Fruit fly (Drosophila melanogaster) whole organism, embryonic: ENCODE measurements around the gene Chrac-16.

Experiments used
- CG12391 ChIP-seq: fragments of 200-800 bp; sonication (Bioruptor generic); optimal IDR thresholded peaks from 3 replicates; lab custom pipeline; 2018; ENCODE audit warnings: missing biosample characterization, mild to moderate bottlenecking, missing genetic modification characterization, moderate library complexity
- CG12659 ChIP-seq: fragments of 200-800 bp; sonication (Bioruptor generic); optimal IDR thresholded peaks from 3 replicates; lab custom pipeline; 2017; ENCODE audit warnings: mild to moderate bottlenecking, missing biosample characterization, missing genetic modification reagents, missing genetic modification characterization
- CG13424 ChIP-seq: fragments of 200-800 bp; sonication (Bioruptor generic); optimal IDR thresholded peaks from 2 replicates; lab custom pipeline; 2019; ENCODE audit warnings: missing biosample characterization, mild to moderate bottlenecking, missing genetic modification characterization, moderate library complexity
- CG13775 ChIP-seq: fragments of 200-800 bp; sonication (Bioruptor generic); optimal IDR thresholded peaks from 3 replicates; lab custom pipeline; 2017; ENCODE audit warnings: missing biosample characterization, mild to moderate bottlenecking, missing genetic modification characterization
- CG15011 ChIP-seq: fragments of 200-800 bp; sonication (Bioruptor generic); optimal IDR thresholded peaks from 3 replicates; lab custom pipeline; 2018; ENCODE audit warnings: missing biosample characterization, mild to moderate bottlenecking, missing genetic modification characterization
- CG17359 ChIP-seq: fragments of 200-800 bp; sonication (Bioruptor generic); optimal IDR thresholded peaks from 3 replicates; lab custom pipeline; 2018; ENCODE audit warnings: missing biosample characterization, mild to moderate bottlenecking, missing genetic modification characterization, moderate library complexity
- CG18262 ChIP-seq: fragments of 200-800 bp; optimal IDR thresholded peaks from 3 replicates; lab custom pipeline; 2019; ENCODE audit warnings: missing biosample characterization, mild to moderate bottlenecking, missing genetic modification characterization, moderate library complexity
- CG2712 ChIP-seq: fragments of 200-800 bp; optimal IDR thresholded peaks from 3 replicates; lab custom pipeline; 2019; ENCODE audit warnings: missing biosample characterization, mild to moderate bottlenecking, missing genetic modification characterization, moderate library complexity
- CG33557 ChIP-seq: fragments of 200-800 bp; sonication (Bioruptor generic); optimal IDR thresholded peaks from 2 replicates; lab custom pipeline; 2019; ENCODE audit warnings: missing biosample characterization, mild to moderate bottlenecking, missing genetic modification characterization, moderate library complexity
- CG4424 ChIP-seq: fragments of 200-800 bp; sonication (Bioruptor generic); optimal IDR thresholded peaks from 3 replicates; lab custom pipeline; 2016; ENCODE audit warnings: missing biosample characterization, missing genetic modification characterization
- CG6175 ChIP-seq: fragments of 200-800 bp; sonication (Bioruptor generic); IDR thresholded peaks from 3 replicates; pipeline ENCODE4 v1.3.6; 2022; ENCODE audit warnings: missing biosample characterization, missing genetic modification characterization
- CG6689 ChIP-seq: fragments of 200-800 bp; sonication (Bioruptor generic); IDR thresholded peaks from 2 replicates; pipeline ENCODE4 v1.3.6; 2022; ENCODE audit warnings: missing biosample characterization, missing genetic modification characterization
- CG7745 ChIP-seq: fragments of 200-800 bp; sonication (Bioruptor generic); optimal IDR thresholded peaks from 2 replicates; lab custom pipeline; 2018; ENCODE audit warnings: missing biosample characterization, mild to moderate bottlenecking, missing genetic modification characterization, moderate library complexity
- CG7839 ChIP-seq: fragments of 200-800 bp; sonication (Bioruptor generic); optimal IDR thresholded peaks from 3 replicates; lab custom pipeline; 2018; ENCODE audit warnings: missing biosample characterization, mild to moderate bottlenecking, missing genetic modification characterization, moderate library complexity
- CG8924 ChIP-seq: fragments of 200-800 bp; optimal IDR thresholded peaks from 3 replicates; lab custom pipeline; 2019; ENCODE audit warnings: missing biosample characterization, mild to moderate bottlenecking, missing genetic modification characterization, moderate library complexity
- CG9727 ChIP-seq: fragments of 200-800 bp; sonication (Bioruptor generic); optimal IDR thresholded peaks from 3 replicates; lab custom pipeline; 2017; ENCODE audit warnings: missing biosample characterization, mild to moderate bottlenecking, missing genetic modification characterization
- CrebB ChIP-seq: fragments of 200-800 bp; sonication (Bioruptor generic); optimal IDR thresholded peaks from 3 replicates; lab custom pipeline; 2018; ENCODE audit warnings: missing biosample characterization, mild to moderate bottlenecking, missing genetic modification characterization
- D ChIP-seq, 2 experiments: fragments of 200-800 bp in 1 of 2; fragments of >200 bp in 1 of 2; sonication (Bioruptor generic) in 1 of 2; optimal IDR thresholded peaks; 2 replicates in 1 of 2; 3 replicates in 1 of 2; lab custom pipeline; 2017; ENCODE audit warnings: mild to moderate bottlenecking in 1 of 2, missing biosample characterization in 1 of 2, missing genetic modification characterization in 1 of 2, missing genetic modification reagents in 1 of 2
- Dad ChIP-seq: fragments of 200-800 bp; sonication (Bioruptor generic); optimal IDR thresholded peaks from 3 replicates; lab custom pipeline; 2016; ENCODE audit warnings: missing biosample characterization, missing genetic modification characterization
- Fer1 ChIP-seq: fragments of 200-800 bp; sonication (Bioruptor generic); optimal IDR thresholded peaks from 2 replicates; lab custom pipeline; 2017; ENCODE audit warnings: missing biosample characterization, mild to moderate bottlenecking, missing genetic modification characterization
- HLH54F ChIP-seq: fragments of 200-800 bp; sonication (Bioruptor generic); optimal IDR thresholded peaks from 3 replicates; lab custom pipeline; 2016; ENCODE audit warnings: missing biosample characterization, missing genetic modification characterization
- Oli ChIP-seq: fragments of 200-800 bp; sonication (Bioruptor generic); optimal IDR thresholded peaks from 2 replicates; lab custom pipeline; 2018; ENCODE audit warnings: missing biosample characterization, mild to moderate bottlenecking, missing genetic modification characterization, moderate library complexity
- Ssrp ChIP-seq: fragments of 200-800 bp; sonication (Bioruptor generic); optimal IDR thresholded peaks from 2 replicates; lab custom pipeline; 2018; ENCODE audit warnings: missing biosample characterization, mild to moderate bottlenecking, missing genetic modification characterization, moderate library complexity
- Xbp1 ChIP-seq: fragments of 200-800 bp; sonication (Bioruptor generic); optimal IDR thresholded peaks from 3 replicates; lab custom pipeline; 2016; ENCODE audit warnings: missing biosample characterization, mild to moderate bottlenecking, missing genetic modification characterization
- amos ChIP-seq: fragments of 200-800 bp; sonication (Bioruptor generic); IDR thresholded peaks from 2 replicates; pipeline ENCODE4 v1.3.6; 2022; ENCODE audit warnings: missing biosample characterization, missing genetic modification characterization; ENCODE audit not compliant: partially characterized antibody
- bowl ChIP-seq: fragments of 200-800 bp; sonication (Bioruptor generic); IDR thresholded peaks from 2 replicates; pipeline ENCODE4 v1.3.6; 2022; ENCODE audit warnings: missing biosample characterization, missing genetic modification characterization
- bsh ChIP-seq, 2 experiments: fragments of 200-800 bp; sonication (Bioruptor generic); optimal IDR thresholded peaks; 2 replicates each; lab custom pipeline; 2017 to 2018; ENCODE audit warnings: mild to moderate bottlenecking in 2 of 2, missing biosample characterization in 2 of 2, missing genetic modification characterization in 2 of 2, moderate library complexity in 1 of 2
- dmrt99B ChIP-seq: fragments of 200-800 bp; sonication (Bioruptor generic); optimal IDR thresholded peaks from 2 replicates; lab custom pipeline; 2018; ENCODE audit warnings: missing biosample characterization, mild to moderate bottlenecking, missing genetic modification characterization, moderate library complexity
- fd96Cb ChIP-seq: fragments of 200-800 bp; sonication (Bioruptor generic); optimal IDR thresholded peaks from 2 replicates; lab custom pipeline; 2018; ENCODE audit warnings: missing biosample characterization, mild to moderate bottlenecking, missing genetic modification characterization, moderate library complexity
- gcm2 ChIP-seq: fragments of 200-800 bp; sonication (Bioruptor generic); optimal IDR thresholded peaks from 2 replicates; lab custom pipeline; 2016; ENCODE audit warnings: missing biosample characterization, missing genetic modification characterization
- jigr1 ChIP-seq: fragments of 200-800 bp; sonication (Bioruptor generic); IDR thresholded peaks from 3 replicates; pipeline ENCODE4 v1.3.6; 2022; ENCODE audit warnings: missing biosample characterization, missing genetic modification characterization
- kni ChIP-seq: fragments of 200-800 bp; sonication (Bioruptor generic); optimal IDR thresholded peaks from 3 replicates; lab custom pipeline; 2017; ENCODE audit warnings: mild to moderate bottlenecking, missing biosample characterization, missing genetic modification reagents, missing genetic modification characterization
- lov ChIP-seq, 2 experiments: fragments of 200-800 bp in 1 of 2; fragments of >200 bp in 1 of 2; sonication (Bioruptor generic) in 1 of 2; IDR thresholded peaks in 1 of 2; optimal IDR thresholded peaks in 1 of 2; 2 replicates in 1 of 2; 3 replicates in 1 of 2; pipeline versions ENCODE4 v1.3.6 to Lab custom; 2017 to 2022; ENCODE audit warnings: missing biosample characterization in 1 of 2, missing genetic modification characterization in 1 of 2
- nau ChIP-seq: fragments of 200-800 bp; sonication (Bioruptor generic); optimal IDR thresholded peaks from 3 replicates; lab custom pipeline; 2017; ENCODE audit warnings: missing biosample characterization, mild to moderate bottlenecking, missing genetic modification characterization, missing genetic modification reagents
- nmo ChIP-seq: fragments of 200-800 bp; sonication (Bioruptor generic); optimal IDR thresholded peaks from 2 replicates; lab custom pipeline; 2018; ENCODE audit warnings: missing biosample characterization, mild to moderate bottlenecking, missing genetic modification characterization, moderate library complexity
- nom ChIP-seq: fragments of 200-800 bp; sonication (Bioruptor generic); optimal IDR thresholded peaks from 2 replicates; lab custom pipeline; 2017; ENCODE audit warnings: missing biosample characterization, missing genetic modification characterization, mild to moderate bottlenecking, moderate library complexity, missing genetic modification reagents
- odd ChIP-seq: fragments of 200-800 bp; sonication (Bioruptor generic); optimal IDR thresholded peaks from 2 replicates; lab custom pipeline; 2017; ENCODE audit warnings: missing biosample characterization, mild to moderate bottlenecking, missing genetic modification characterization
- phol ChIP-seq: fragments of 200-800 bp; sonication (Bioruptor generic); optimal IDR thresholded peaks from 3 replicates; lab custom pipeline; 2018; ENCODE audit warnings: missing biosample characterization, mild to moderate bottlenecking, missing genetic modification characterization, moderate library complexity
- pum ChIP-seq: fragments of 200-800 bp; sonication (Bioruptor generic); optimal IDR thresholded peaks from 2 replicates; lab custom pipeline; 2016; ENCODE audit warnings: missing biosample characterization, missing genetic modification characterization
- salm ChIP-seq: fragments of 200-800 bp; sonication (Bioruptor generic); optimal IDR thresholded peaks from 2 replicates; lab custom pipeline; 2018; ENCODE audit warnings: missing biosample characterization, mild to moderate bottlenecking, missing genetic modification characterization
- tgo ChIP-seq: fragments of 200-800 bp; sonication (Bioruptor generic); IDR thresholded peaks from 3 replicates; pipeline ENCODE4 v1.3.6; 2022; ENCODE audit warnings: missing biosample characterization, missing genetic modification characterization
- tio ChIP-seq: fragments of 200-800 bp; sonication (Bioruptor generic); optimal IDR thresholded peaks from 2 replicates; lab custom pipeline; 2017; ENCODE audit warnings: missing biosample characterization, missing genetic modification characterization, inconsistent platforms
- vnd ChIP-seq: fragments of 200-800 bp; sonication (Bioruptor generic); IDR thresholded peaks from 3 replicates; pipeline ENCODE4 v1.3.6; 2022; ENCODE audit warnings: missing biosample characterization, missing genetic modification characterization; ENCODE audit not compliant: partially characterized antibody
- wdn ChIP-seq: fragments of 200-800 bp; sonication (Bioruptor generic); IDR thresholded peaks from 2 replicates; pipeline ENCODE4 v1.3.6; 2022; ENCODE audit warnings: missing biosample characterization, missing genetic modification characterization
- wor ChIP-seq: fragments of 200-800 bp; sonication (Bioruptor generic); IDR thresholded peaks from 2 replicates; pipeline ENCODE4 v1.3.6; 2022; ENCODE audit warnings: missing biosample characterization, missing genetic modification characterization

Gene Chrac-16

dm6 chrX:12006678-12007441, 10.9 kb downstream of the Chrac-16 start, which contains the start of gene CG1806 (continued):
- TF ChIP-seq kni (GFP tag; lab: Kevin White, UChicago) (peak; percentile 18), lov (optimal IDR thresholded peaks at IDR 0.05; lab: Kevin White, UChicago) (no peak), lov (GFP tag; IDR thresholded peaks at IDR 0.05; lab: Robert Waterston, UW) (0 out of 3 replicates have a peak, but pooled peaks have one; percentile 43), CG18262 (no peak), Dad (GFP tag; lab: Kevin White, UChicago) (no peak), CG15011 (no peak), CG9727 (GFP tag; lab: Kevin White, UChicago) (no peak), nau (GFP tag; lab: Kevin White, UChicago) (peak; percentile 0), CG33557 (GFP tag; lab: Kevin White, UChicago) (no peak), CG7745 (tag; lab: Kevin White, UChicago) (no peak)
- TF ChIP-seq, all 482 proteins: peak for 68

dm6 chrX:12004395-12004768, 13.4 kb downstream of the Chrac-16 start:
- 0 out of 3 replicates have a peak, but pooled peaks have one; percentile 6 for TF ChIP-seq tgo (GFP tag; lab: Robert Waterston, UW)
- peak; percentile 41 for TF ChIP-seq CG7839
- no peak for TF ChIP-seq HLH54F (GFP tag; lab: Kevin White, UChicago)
- peak; percentile 15 for TF ChIP-seq Xbp1 (GFP tag; lab: Kevin White, UChicago)
- peak; percentile 53 for TF ChIP-seq phol (tag; lab: Kevin White, UChicago)
- TF ChIP-seq CrebB (tag; lab: Kevin White, UChicago), result no peak
- peak; percentile 10 for TF ChIP-seq CG17359 (tag; lab: Kevin White, UChicago)
- peak; percentile 25 for TF ChIP-seq CG9727 (GFP tag; lab: Kevin White, UChicago)
- no peak for TF ChIP-seq gcm2 (GFP tag; lab: Kevin White, UChicago)
- TF ChIP-seq bowl (GFP tag; lab: Robert Waterston, UW), result no peak
- TF ChIP-seq fd96Cb (tag; lab: Kevin White, UChicago), result peak; percentile 1
- TF ChIP-seq nom (GFP tag; lab: Kevin White, UChicago), result no peak
- no peak for TF ChIP-seq vnd (GFP tag; lab: Robert Waterston, UW)
- TF ChIP-seq CG6689, result peak; percentile 11; the same call in 1 of the 2 replicates
- TF ChIP-seq nmo (GFP tag; lab: Kevin White, UChicago), result peak; percentile 65
- TF ChIP-seq CG12659 (GFP tag; lab: Kevin White, UChicago), result peak; percentile 50
- no peak for TF ChIP-seq D (optimal IDR thresholded peaks at IDR 0.05; lab: Kevin White, UChicago)
- peak; percentile 10 for TF ChIP-seq D (GFP tag; optimal IDR thresholded peaks at IDR 0.05; lab: Kevin White, UChicago)
- TF ChIP-seq CG12391, result peak; percentile 9
- peak; percentile 26 for TF ChIP-seq CG8924 (tag; lab: Kevin White, UChicago)
- TF ChIP-seq CG18262, result peak; percentile 54
- peak; percentile 3 for TF ChIP-seq CG13775
- TF ChIP-seq amos (GFP tag; lab: Robert Waterston, UW), result no peak
- peak; percentile 17 for TF ChIP-seq tio (GFP tag; lab: Kevin White, UChicago)
- TF ChIP-seq CG4424 (GFP tag; lab: Kevin White, UChicago), result peak; percentile 0
- no peak for TF ChIP-seq pum (GFP tag; lab: Kevin White, UChicago)
- peak; percentile 44 for TF ChIP-seq odd (GFP tag; lab: Kevin White, UChicago)
- peak; percentile 58 for TF ChIP-seq Oli (tag; lab: Kevin White, UChicago)
- TF ChIP-seq CG6175 (GFP tag; lab: Robert Waterston, UW), result no peak
- TF ChIP-seq Ssrp (tag; lab: Kevin White, UChicago), result peak; percentile 10
- TF ChIP-seq CG13424 (tag; lab: Kevin White, UChicago), result peak; percentile 43
- peak; percentile 0 for TF ChIP-seq Fer1 (GFP tag; lab: Kevin White, UChicago)
- no peak for TF ChIP-seq salm (tag; lab: Kevin White, UChicago)
- peak; percentile 72 for TF ChIP-seq dmrt99B (tag; lab: Kevin White, UChicago)
- TF ChIP-seq CG2712 (tag; lab: Kevin White, UChicago), result peak; percentile 2
- TF ChIP-seq wdn (GFP tag; lab: Robert Waterston, UW), result no peak
- TF ChIP-seq bsh (GFP tag; optimal IDR thresholded peaks at IDR 0.05; lab: Kevin White, UChicago), result peak in 1 of 2 experiments; percentile 53
- 0 out of 3 replicates have a peak, but pooled peaks have one; percentile 3 for TF ChIP-seq jigr1 (GFP tag; lab: Robert Waterston, UW)
- 0 out of 2 replicates have a peak, but pooled peaks have one; percentile 9 for TF ChIP-seq wor (GFP tag; lab: Robert Waterston, UW)
